Worm (Caenorhabditis elegans) whole organism, L4 larva: ENCODE data around the gene fbxa-206.

Source experiments
- ZK546.5 ChIP-seq, 2 experiments: sonication (generic microtip); optimal IDR thresholded peaks; 2 replicates each; lab custom pipeline; 2017; ENCODE audit warnings: missing biosample characterization in 2 of 2, missing genetic modification characterization in 2 of 2
- ces-1 ChIP-seq: fragments of 150-350 bp; sonication (generic microtip); optimal IDR thresholded peaks from 4 replicates; lab custom pipeline; 2014; ENCODE audit warnings: missing biosample characterization, missing genetic modification reagents, missing genetic modification characterization
- lin-29 ChIP-seq: fragments of 200-800 bp; sonication (Bioruptor generic); IDR thresholded peaks from 2 replicates; pipeline ENCODE4 v1.3.6; 2022; ENCODE audit warnings: missing genetic modification reagents, missing genetic modification characterization, missing compliant biosample characterization
- nhr-237 ChIP-seq: sonication (generic microtip); optimal IDR thresholded peaks from 2 replicates; lab custom pipeline; 2017; ENCODE audit warnings: missing biosample characterization, missing genetic modification characterization
- snpc-4 ChIP-seq: fragments of 150-350 bp; optimal IDR thresholded peaks from 2 replicates; lab custom pipeline; 2014; ENCODE audit warnings: missing biosample characterization, missing genetic modification characterization
- zip-2 ChIP-seq: fragments of 150-350 bp; optimal IDR thresholded peaks from 2 replicates; lab custom pipeline; 2014; ENCODE audit warnings: missing biosample characterization, missing genetic modification characterization

DNA sequence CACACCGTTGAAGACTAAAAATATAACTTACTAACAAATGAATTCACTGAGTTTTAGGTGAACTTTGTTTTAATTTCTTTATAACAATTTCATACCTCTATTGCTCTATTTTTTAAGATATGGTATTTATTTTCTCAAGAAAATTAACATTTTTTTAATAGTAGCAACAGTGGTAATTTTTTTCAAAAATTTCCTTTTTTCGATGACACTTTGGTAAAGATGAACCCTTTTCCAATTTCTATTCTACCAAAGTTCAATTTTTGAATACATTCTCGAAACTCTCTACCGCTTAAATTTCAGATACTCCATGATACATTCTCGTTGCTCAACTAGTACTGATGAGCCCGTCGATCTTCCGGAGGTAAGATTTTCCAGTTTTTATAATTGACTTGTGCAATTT, 6.3 kb downstream of the fbxa-206 start, which contains the start of gene nhr-116:
- TF ChIP-seq lin-29 (GFP tag; lab: Robert Waterston, UW) (no peak), zip-2 (tag; lab: Kevin White, UChicago) (no peak), ces-1 (GFP tag; lab: Kevin White, UChicago) (no peak), snpc-4 (tag; lab: Kevin White, UChicago) (no peak), ZK546.5 (tag; optimal IDR thresholded peaks at IDR 0.05; lab: Kevin White, UChicago) (no peak), nhr-237 (tag; lab: Kevin White, UChicago) (no peak)
